Worm (Caenorhabditis elegans) whole organism, mixed stage, embryonic: ENCODE data around the gene rack-1.

Experiments
- snpc-4 ChIP-seq: fragments of 150-350 bp; optimal IDR thresholded peaks from 2 replicates; lab custom pipeline; 2014; ENCODE audit warnings: missing biosample characterization, missing genetic modification characterization
- unc-62 ChIP-seq: fragments of 150-350 bp; optimal IDR thresholded peaks from 2 replicates; lab custom pipeline; 2014; ENCODE audit warnings: missing biosample characterization, missing genetic modification reagents, missing genetic modification characterization
- ztf-11 ChIP-seq: fragments of 150-350 bp; optimal IDR thresholded peaks from 2 replicates; lab custom pipeline; 2014; ENCODE audit warnings: missing biosample characterization, missing genetic modification characterization

DNA sequence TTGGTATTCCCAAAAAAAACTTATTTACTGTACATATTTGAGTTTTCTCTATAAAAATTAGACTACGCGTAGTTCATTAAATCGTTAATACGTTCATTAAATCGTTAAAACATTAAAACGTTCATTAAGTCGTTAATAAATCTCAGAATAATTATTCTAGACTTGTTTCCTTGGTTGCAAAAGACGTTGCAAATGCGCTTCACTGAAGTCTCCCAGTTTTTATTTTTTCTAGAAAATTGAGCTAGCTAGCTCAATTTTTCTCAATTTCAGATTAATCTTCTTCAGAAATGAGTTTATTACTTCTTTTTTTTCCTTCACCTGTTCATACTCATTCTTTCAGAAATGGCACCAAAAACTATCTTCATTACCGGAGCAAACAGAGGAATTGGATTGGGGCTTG lies 31.6 kb upstream of the rack-1 start:
- no peak for TF ChIP-seq ztf-11
- TF ChIP-seq snpc-4 (tag; lab: Kevin White, UChicago) = no peak
- TF ChIP-seq unc-62 (GFP tag; lab: Kevin White, UChicago) = no peak
